Worm (Caenorhabditis elegans) whole organism, young adult: ENCODE data around the gene tsp-1.
A peak's percentile ranks its signal among the peaks of the same experiment; 100 is the strongest.

Source experiments
- F37B4.10 ChIP-seq: fragments of 200-800 bp; sonication (Bioruptor generic); IDR thresholded peaks from 2 replicates; pipeline ENCODE4 v1.3.6; 2022; ENCODE audit warnings: missing genetic modification characterization, missing compliant biosample characterization
- K11D2.4 ChIP-seq: fragments of 200-800 bp; sonication (Bioruptor generic); IDR thresholded peaks from 2 replicates; pipeline ENCODE4 v1.3.6; 2022; ENCODE audit warnings: missing genetic modification reagents, missing genetic modification characterization, missing compliant biosample characterization
- K12H6.12 ChIP-seq: fragments of 200-800 bp; sonication (Bioruptor generic); optimal IDR thresholded peaks from 2 replicates; lab custom pipeline; 2018; ENCODE audit warnings: mild to moderate bottlenecking, missing genetic modification characterization, missing compliant biosample characterization
- Y53F4B.3 ChIP-seq: fragments of 200-800 bp; sonication (Bioruptor generic); IDR thresholded peaks from 2 replicates; pipeline ENCODE4 v1.3.6; 2022; ENCODE audit warnings: missing genetic modification reagents, missing genetic modification characterization, missing compliant biosample characterization
- Y79H2A.3 ChIP-seq: fragments of 200-800 bp; sonication (Bioruptor generic); conservative IDR thresholded peaks from 2 replicates; pipeline ENCODE4 v1.3.6; 2022; ENCODE audit warnings: missing genetic modification reagents, missing genetic modification characterization, missing compliant biosample characterization
- attf-5 ChIP-seq: fragments of 200-800 bp; sonication (Bioruptor generic); optimal IDR thresholded peaks from 2 replicates; lab custom pipeline; 2018; ENCODE audit warnings: mild to moderate bottlenecking, missing genetic modification characterization, missing compliant biosample characterization
- attf-6 ChIP-seq: fragments of 200-800 bp; sonication (Bioruptor generic); IDR thresholded peaks from 2 replicates; pipeline ENCODE4 v1.3.6; 2022; ENCODE audit warnings: missing genetic modification reagents, missing genetic modification characterization, missing compliant biosample characterization
- bed-1 ChIP-seq: fragments of 200-800 bp; sonication (Bioruptor generic); IDR thresholded peaks from 2 replicates; pipeline ENCODE4 v1.3.6; 2022; ENCODE audit warnings: missing genetic modification reagents, missing genetic modification characterization, missing compliant biosample characterization
- ccch-3 ChIP-seq: fragments of 200-800 bp; sonication (Bioruptor generic); optimal IDR thresholded peaks from 2 replicates; lab custom pipeline; 2018; ENCODE audit warnings: mild to moderate bottlenecking, missing genetic modification characterization, missing compliant biosample characterization
- ceh-27 ChIP-seq: fragments of 200-800 bp; sonication (Bioruptor generic); optimal IDR thresholded peaks from 2 replicates; lab custom pipeline; 2018; ENCODE audit warnings: mild to moderate bottlenecking, missing genetic modification characterization, moderate library complexity, missing compliant biosample characterization
- dox-1 ChIP-seq: fragments of 200-800 bp; sonication (Bioruptor generic); IDR thresholded peaks from 2 replicates; pipeline ENCODE4 v1.3.6; 2022; ENCODE audit warnings: missing genetic modification reagents, missing genetic modification characterization, missing compliant biosample characterization
- efl-1 ChIP-seq: fragments of 150-350 bp; optimal IDR thresholded peaks from 2 replicates; lab custom pipeline; 2014; ENCODE audit warnings: missing biosample characterization, missing genetic modification reagents, missing genetic modification characterization
- egrh-3 ChIP-seq: fragments of 200-800 bp; sonication (Bioruptor generic); IDR thresholded peaks from 2 replicates; pipeline ENCODE4 v1.3.6; 2022; ENCODE audit warnings: missing genetic modification reagents, missing genetic modification characterization, missing compliant biosample characterization
- ekl-4 ChIP-seq: fragments of 200-800 bp; sonication (Bioruptor generic); IDR thresholded peaks from 2 replicates; pipeline ENCODE4 v1.3.6; 2022; ENCODE audit warnings: missing genetic modification reagents, missing genetic modification characterization, missing compliant biosample characterization
- ets-4 ChIP-seq: fragments of 200-800 bp; sonication (Bioruptor generic); optimal IDR thresholded peaks from 2 replicates; lab custom pipeline; 2018; ENCODE audit warnings: mild to moderate bottlenecking, missing genetic modification characterization, missing compliant biosample characterization
- hlh-12 ChIP-seq: sonication (generic microtip); optimal IDR thresholded peaks from 2 replicates; lab custom pipeline; 2016; ENCODE audit warnings: missing genetic modification characterization, missing compliant biosample characterization
- hmg-1.2 ChIP-seq: fragments of 200-800 bp; sonication (Bioruptor generic); IDR thresholded peaks from 2 replicates; pipeline ENCODE4 v1.3.6; 2022; ENCODE audit warnings: missing genetic modification reagents, missing genetic modification characterization, missing compliant biosample characterization
- lag-1 ChIP-seq: fragments of 200-800 bp; sonication (Bioruptor generic); IDR thresholded peaks from 2 replicates; pipeline ENCODE4 v1.3.6; 2022; ENCODE audit warnings: missing genetic modification reagents, missing genetic modification characterization, missing compliant biosample characterization
- lin-54 ChIP-seq: fragments of 200-800 bp; sonication (Bioruptor generic); optimal IDR thresholded peaks from 2 replicates; lab custom pipeline; 2018; ENCODE audit warnings: mild to moderate bottlenecking, missing genetic modification characterization, missing compliant biosample characterization
- lsl-1 ChIP-seq: fragments of 200-800 bp; sonication (Bioruptor generic); optimal IDR thresholded peaks from 2 replicates; lab custom pipeline; 2018; ENCODE audit warnings: mild to moderate bottlenecking, missing genetic modification characterization, moderate library complexity, missing compliant biosample characterization
- madf-6 ChIP-seq: fragments of 200-800 bp; sonication (Bioruptor generic); IDR thresholded peaks from 2 replicates; pipeline ENCODE4 v1.3.6; 2022; ENCODE audit warnings: missing genetic modification reagents, missing genetic modification characterization, missing compliant biosample characterization
- nhr-120 ChIP-seq: fragments of 200-800 bp; sonication (Bioruptor generic); IDR thresholded peaks from 2 replicates; pipeline ENCODE4 v1.3.6; 2022; ENCODE audit warnings: missing genetic modification characterization, missing compliant biosample characterization
- snpc-1.1 ChIP-seq: sonication (generic microtip); optimal IDR thresholded peaks from 2 replicates; lab custom pipeline; 2017; ENCODE audit warnings: missing genetic modification characterization, mild to moderate bottlenecking, missing compliant biosample characterization, antibody characterized with exemption, moderate library complexity, missing genotype, missing genetic modification reagents; ENCODE audit not compliant: insufficient read depth
- unc-62 ChIP-seq: fragments of 150-350 bp; optimal IDR thresholded peaks from 2 replicates; lab custom pipeline; 2014; ENCODE audit warnings: missing biosample characterization, missing genetic modification reagents, missing genetic modification characterization
- zfh-2 ChIP-seq: fragments of 200-800 bp; sonication (Bioruptor generic); conservative IDR thresholded peaks from 2 replicates; pipeline ENCODE4 v1.3.6; 2022; ENCODE audit warnings: missing genetic modification reagents, missing genetic modification characterization, missing compliant biosample characterization
- zim-3 ChIP-seq: sonication (generic microtip); optimal IDR thresholded peaks from 2 replicates; lab custom pipeline; 2017; ENCODE audit warnings: mild to moderate bottlenecking, missing genetic modification characterization, moderate library complexity, missing compliant biosample characterization
- ztf-26 ChIP-seq: sonication (generic microtip); optimal IDR thresholded peaks from 2 replicates; lab custom pipeline; 2017; ENCODE audit warnings: missing genetic modification characterization, missing compliant biosample characterization
- ztf-28 ChIP-seq: fragments of 200-800 bp; sonication (Bioruptor generic); IDR thresholded peaks from 2 replicates; pipeline ENCODE4 v1.3.6; 2022; ENCODE audit warnings: missing genetic modification reagents, missing genetic modification characterization, missing compliant biosample characterization

tsp-1 gene

ce11 chrIII:8239325-8239724 lies at the start of gene tsp-1:
tsp-1 (minus strand) TSS chrIII:8239423.
- TF ChIP-seq dox-1 (no peak), Y53F4B.3 (GFP tag; lab: Robert Waterston, UW) (no peak), attf-5 (GFP tag; lab: Kevin White, UChicago) (no peak), bed-1 (GFP tag; lab: Robert Waterston, UW) (no peak), egrh-3 (GFP tag; lab: Robert Waterston, UW) (no peak), efl-1 (GFP tag; lab: Kevin White, UChicago) (no peak), ztf-26 (tag; lab: Kevin White, UChicago) (no peak)

- TF ChIP-seq hmg-1.2 (GFP tag; lab: Robert Waterston, UW) (0 out of 2 replicates have a peak, but pooled peaks have one; percentile 15), K12H6.12 (tag; lab: Kevin White, UChicago) (peak; percentile 46), ccch-3 (GFP tag; lab: Kevin White, UChicago) (no peak)
Observed at ce11 chrIII:8287519-8287918, 48.3 kb upstream of the tsp-1 start.

- TF ChIP-seq lag-1 (GFP tag; lab: Robert Waterston, UW), result no peak
- no peak for TF ChIP-seq attf-6 (GFP tag; lab: Robert Waterston, UW)
- TF ChIP-seq ztf-28 (GFP tag; lab: Robert Waterston, UW), result no peak
- no peak for TF ChIP-seq lin-54 (GFP tag; lab: Kevin White, UChicago)
- TF ChIP-seq lsl-1 (GFP tag; lab: Kevin White, UChicago), result no peak
Observed at ce11 chrIII:8286824-8287223, 47.6 kb upstream of the tsp-1 start.

ce11 chrIII:8286003-8286402 lies 46.8 kb upstream of the tsp-1 start:
- TF ChIP-seq ceh-27 (GFP tag; lab: Kevin White, UChicago) (peak; percentile 18), hlh-12 (tag; lab: Kevin White, UChicago) (no peak), K11D2.4 (GFP tag; lab: Robert Waterston, UW) (no peak), nhr-120 (GFP tag; lab: Robert Waterston, UW) (no peak), zfh-2 (GFP tag; lab: Robert Waterston, UW) (no peak), ekl-4 (no peak)

ce11 chrIII:8283525-8283924 lies 44.3 kb upstream of the tsp-1 start:
- no peak for TF ChIP-seq Y79H2A.3 (GFP tag; lab: Robert Waterston, UW)
- no peak for TF ChIP-seq zim-3
- no peak for TF ChIP-seq F37B4.10 (GFP tag; lab: Robert Waterston, UW)
- TF ChIP-seq unc-62 (GFP tag; lab: Kevin White, UChicago), result no peak
- no peak for TF ChIP-seq attf-6 (GFP tag; lab: Robert Waterston, UW)

ce11 chrIII:8281310-8281709 lies 42.1 kb upstream of the tsp-1 start:
- TF ChIP-seq ets-4 (GFP tag; lab: Kevin White, UChicago), result no peak
- no peak for TF ChIP-seq zim-3

ce11 chrIII:8280352-8280751 lies 41.1 kb upstream of the tsp-1 start:
- TF ChIP-seq snpc-1.1 (tag; lab: Kevin White, UChicago) (no peak), madf-6 (GFP tag; lab: Robert Waterston, UW) (no peak)
- TF ChIP-seq, all 124 proteins: peak for 0
